Fruit fly (Drosophila melanogaster) Kc167 (cell line): ENCODE measurements around the gene sturkopf.

ENCODE experiments used
- Sin3A ChIP-seq: fragments of >200 bp; optimal IDR thresholded peaks from 2 replicates; lab custom pipeline; 2018; ENCODE audit warnings: missing external identifiers
- psq ChIP-seq: fragments of >200 bp; optimal IDR thresholded peaks from 2 replicates; lab custom pipeline; 2017; ENCODE audit warnings: missing external identifiers

dm6 chr3L:1335989-1336961 is 23.1 kb upstream of the sturkopf start:
- no peak for TF ChIP-seq psq (lab: Kevin White, UChicago)
- no peak for TF ChIP-seq Sin3A (lab: Kevin White, UChicago)
